Worm (Caenorhabditis elegans) whole organism, L3 larva: ENCODE results near the gene grl-12.

Experiments used
- R02D3.7 ChIP-seq: fragments of 150-350 bp; optimal IDR thresholded peaks from 2 replicates; lab custom pipeline; 2014; ENCODE audit warnings: missing biosample characterization, missing genetic modification characterization
- aly-2 ChIP-seq: fragments of 150-350 bp; optimal IDR thresholded peaks from 2 replicates; lab custom pipeline; 2014; ENCODE audit warnings: missing biosample characterization, missing genetic modification characterization
- ama-1 ChIP-seq: fragments of 150-350 bp; optimal IDR thresholded peaks from 2 replicates; lab custom pipeline; 2018
- ceh-28 ChIP-seq: fragments of 150-350 bp; optimal IDR thresholded peaks from 2 replicates; lab custom pipeline; 2014; ENCODE audit warnings: missing biosample characterization, missing genetic modification reagents, missing genetic modification characterization
- ceh-82 ChIP-seq: fragments of 150-350 bp; optimal IDR thresholded peaks from 2 replicates; lab custom pipeline; 2014; ENCODE audit warnings: missing biosample characterization, missing genetic modification characterization
- ceh-9 ChIP-seq: sonication (generic microtip); optimal IDR thresholded peaks from 2 replicates; lab custom pipeline; 2018; ENCODE audit warnings: missing biosample characterization, missing genetic modification characterization
- daf-12 ChIP-seq: fragments of 150-350 bp; optimal IDR thresholded peaks from 2 replicates; lab custom pipeline; 2014; ENCODE audit warnings: missing biosample characterization, missing genetic modification reagents, missing genetic modification characterization
- egl-27 ChIP-seq: sonication (generic microtip); optimal IDR thresholded peaks from 4 replicates; lab custom pipeline; 2017; ENCODE audit warnings: missing biosample characterization, missing genetic modification reagents, missing genetic modification characterization
- elt-2 ChIP-seq: sonication (generic microtip); optimal IDR thresholded peaks from 2 replicates; lab custom pipeline; 2016; ENCODE audit warnings: missing genetic modification reagents, mild to moderate bottlenecking, missing genetic modification characterization, missing compliant biosample characterization
- elt-3 ChIP-seq, 3 experiments: fragments of 150-350 bp in 1 of 3; sonication (generic microtip) in 2 of 3; optimal IDR thresholded peaks; 2 replicates in 2 of 3; 4 replicates in 1 of 3; lab custom pipeline; 2014 to 2017; ENCODE audit warnings: missing biosample characterization in 3 of 3, missing genetic modification characterization in 3 of 3
- eor-1 ChIP-seq, 2 experiments: fragments of 150-350 bp; optimal IDR thresholded peaks; 2 replicates each; lab custom pipeline; 2014 to 2018; ENCODE audit warnings: missing biosample characterization in 2 of 2, missing genetic modification characterization in 2 of 2
- fkh-10 ChIP-seq: sonication (generic microtip); optimal IDR thresholded peaks from 2 replicates; lab custom pipeline; 2017; ENCODE audit warnings: missing biosample characterization, missing genetic modification reagents, missing genetic modification characterization
- fkh-2 ChIP-seq: fragments of 150-350 bp; optimal IDR thresholded peaks from 2 replicates; lab custom pipeline; 2014; ENCODE audit warnings: missing biosample characterization, missing genetic modification reagents, missing genetic modification characterization
- fos-1 ChIP-seq: fragments of 150-350 bp; optimal IDR thresholded peaks from 2 replicates; lab custom pipeline; 2014; ENCODE audit warnings: missing biosample characterization, missing genetic modification characterization
- jun-1 ChIP-seq: fragments of 150-350 bp; optimal IDR thresholded peaks from 2 replicates; lab custom pipeline; 2014; ENCODE audit warnings: missing biosample characterization, missing genetic modification reagents, missing genetic modification characterization
- lin-15B ChIP-seq: fragments of 150-350 bp; optimal IDR thresholded peaks from 2 replicates; lab custom pipeline; 2014; ENCODE audit warnings: missing biosample characterization, missing genetic modification characterization
- lin-39 ChIP-seq: fragments of 150-350 bp; optimal IDR thresholded peaks from 2 replicates; lab custom pipeline; 2018; ENCODE audit warnings: missing biosample characterization, missing genetic modification reagents, missing genetic modification characterization
- lsy-12 ChIP-seq: sonication (generic microtip); optimal IDR thresholded peaks from 2 replicates; lab custom pipeline; 2016; ENCODE audit warnings: mild to moderate bottlenecking, missing genetic modification characterization, missing compliant biosample characterization
- mdl-1 ChIP-seq: fragments of 150-350 bp; optimal IDR thresholded peaks from 2 replicates; lab custom pipeline; 2014; ENCODE audit warnings: missing biosample characterization, missing genetic modification characterization
- nfya-1 ChIP-seq: sonication (generic microtip); optimal IDR thresholded peaks from 2 replicates; lab custom pipeline; 2017; ENCODE audit warnings: missing genetic modification characterization, mild to moderate bottlenecking, missing compliant biosample characterization, antibody characterized with exemption, moderate library complexity; ENCODE audit not compliant: insufficient read depth
- nhr-11 ChIP-seq: fragments of 150-350 bp; optimal IDR thresholded peaks from 2 replicates; lab custom pipeline; 2014; ENCODE audit warnings: missing biosample characterization, missing genetic modification characterization
- nhr-12 ChIP-seq: fragments of 150-350 bp; optimal IDR thresholded peaks from 2 replicates; lab custom pipeline; 2014; ENCODE audit warnings: missing biosample characterization, missing genetic modification characterization
- nhr-237 ChIP-seq: fragments of 150-350 bp; optimal IDR thresholded peaks from 2 replicates; lab custom pipeline; 2014; ENCODE audit warnings: missing biosample characterization, missing genetic modification characterization
- nhr-25 ChIP-seq: sonication (generic microtip); optimal IDR thresholded peaks from 2 replicates; lab custom pipeline; 2017; ENCODE audit warnings: missing biosample characterization, missing genetic modification characterization
- nhr-28 ChIP-seq: fragments of 150-350 bp; optimal IDR thresholded peaks from 2 replicates; lab custom pipeline; 2014; ENCODE audit warnings: missing biosample characterization, missing genetic modification characterization
- nhr-43 ChIP-seq: sonication (generic microtip); optimal IDR thresholded peaks from 2 replicates; lab custom pipeline; 2016; ENCODE audit warnings: mild to moderate bottlenecking, missing genetic modification characterization, missing compliant biosample characterization; ENCODE audit not compliant: poor library complexity, severe bottlenecking
- nhr-67 ChIP-seq: fragments of 150-350 bp; optimal IDR thresholded peaks from 2 replicates; lab custom pipeline; 2014; ENCODE audit warnings: missing biosample characterization, missing genetic modification characterization
- nhr-76 ChIP-seq: fragments of 150-350 bp; sonication (generic microtip); optimal IDR thresholded peaks from 5 replicates; lab custom pipeline; 2014; ENCODE audit warnings: missing biosample characterization, missing genetic modification characterization
- nhr-77 ChIP-seq: fragments of 150-350 bp; optimal IDR thresholded peaks from 2 replicates; lab custom pipeline; 2014; ENCODE audit warnings: missing biosample characterization, missing genetic modification characterization
- pha-4 ChIP-seq: fragments of 150-350 bp; optimal IDR thresholded peaks from 2 replicates; lab custom pipeline; 2014; ENCODE audit warnings: missing biosample characterization, missing genetic modification reagents, missing genetic modification characterization
- pqm-1 ChIP-seq: fragments of 150-350 bp; optimal IDR thresholded peaks from 2 replicates; lab custom pipeline; 2017; ENCODE audit warnings: missing biosample characterization, missing genetic modification characterization, inconsistent platforms
- sea-2 ChIP-seq: fragments of 150-350 bp; sonication (generic microtip); optimal IDR thresholded peaks from 4 replicates; lab custom pipeline; 2014; ENCODE audit warnings: missing biosample characterization, missing genetic modification reagents, missing genetic modification characterization
- skn-1 ChIP-seq: fragments of 150-350 bp; optimal IDR thresholded peaks from 2 replicates; lab custom pipeline; 2014; ENCODE audit warnings: missing biosample characterization, missing genetic modification characterization
- unc-62 ChIP-seq: fragments of 150-350 bp; sonication (generic microtip); optimal IDR thresholded peaks from 4 replicates; lab custom pipeline; 2014; ENCODE audit warnings: missing biosample characterization, missing genetic modification reagents, missing genetic modification characterization
- ztf-4 ChIP-seq: fragments of 150-350 bp; optimal IDR thresholded peaks from 2 replicates; lab custom pipeline; 2014; ENCODE audit warnings: missing biosample characterization, missing genetic modification characterization

Gene grl-12

DNA sequence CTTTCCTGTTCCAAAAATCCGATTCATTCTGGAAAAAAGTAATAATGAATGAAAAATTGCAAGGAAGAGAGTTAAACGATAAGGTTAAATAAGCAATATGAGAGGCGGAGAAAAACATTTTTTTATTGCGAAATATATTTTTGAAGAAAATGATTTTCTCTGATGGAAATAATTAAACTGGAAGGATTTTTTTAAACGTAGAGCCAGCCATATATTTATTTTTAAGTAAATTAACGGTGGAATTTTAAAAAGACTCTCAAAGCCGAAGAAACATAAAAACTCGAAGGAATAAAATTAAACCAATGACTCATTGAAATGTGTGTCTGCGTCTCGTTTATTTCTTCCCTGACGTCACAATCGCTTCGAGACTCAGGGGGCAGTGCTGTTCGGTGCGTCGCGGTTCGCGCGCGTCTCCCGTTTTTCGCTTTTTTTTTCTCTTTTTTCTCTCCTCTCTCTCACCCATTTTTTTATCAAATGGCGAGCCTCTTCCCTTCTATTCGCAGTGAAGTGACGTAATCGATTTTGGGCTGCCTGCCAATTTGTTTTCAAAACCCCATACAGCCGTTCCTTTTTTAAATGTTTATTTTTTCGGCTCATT lies 30.6 kb downstream of the grl-12 start, which contains the start of gene vps-60 (continued):
- TF ChIP-seq elt-3 (tag; optimal IDR thresholded peaks at IDR 0.05; lab: Kevin White, UChicago), result peak in 1 of 3 experiments; percentile 80
- TF ChIP-seq nhr-43 (tag; lab: Kevin White, UChicago), result peak; percentile 72
- peak; percentile 94 for TF ChIP-seq lin-15B (tag; lab: Kevin White, UChicago)
- no peak for TF ChIP-seq nhr-76 (tag; lab: Kevin White, UChicago)
- peak; percentile 72 for TF ChIP-seq nhr-11 (tag; lab: Kevin White, UChicago)
- no peak for TF ChIP-seq sea-2 (GFP tag; lab: Kevin White, UChicago)
- TF ChIP-seq lin-39 (tag; lab: Kevin White, UChicago), result peak; percentile 93
- peak; percentile 95 for TF ChIP-seq nfya-1 (tag; lab: Kevin White, UChicago)
- TF ChIP-seq ceh-28 (tag; lab: Kevin White, UChicago), result peak; percentile 87
- TF ChIP-seq ceh-9 (tag; lab: Kevin White, UChicago), result no peak
- TF ChIP-seq daf-12 (tag; lab: Kevin White, UChicago), result no peak
- TF ChIP-seq pha-4, result peak; percentile 98

DNA sequence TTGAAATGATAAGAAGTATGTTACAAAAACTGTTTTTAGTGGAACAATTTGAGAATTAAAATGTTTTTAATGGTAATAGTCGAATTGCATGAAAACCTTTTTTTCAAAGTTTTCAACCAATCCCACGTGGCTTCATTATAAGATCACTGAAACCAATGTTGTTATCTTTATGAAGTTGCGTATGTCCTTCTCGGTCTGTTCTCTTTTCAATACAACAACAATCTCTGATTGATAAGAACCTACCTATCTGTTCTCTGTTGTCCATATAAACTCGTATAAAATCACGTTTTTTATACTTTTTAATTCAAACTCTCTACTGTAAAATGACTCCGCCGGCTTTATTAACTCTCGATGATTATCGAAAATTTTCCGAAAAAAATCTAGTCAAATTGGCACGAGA lies 33.5 kb downstream of the grl-12 start, which contains the start of gene F41E6.5:
Gene F41E6.5 (plus strand): TSS at position 209 of the 400 bp plus-strand sequence.
- TF ChIP-seq mdl-1 (no peak), nhr-43 (tag; lab: Kevin White, UChicago) (no peak), egl-27 (no peak), ama-1 (no peak), ztf-4 (no peak), lsy-12 (tag; lab: Kevin White, UChicago) (no peak), pqm-1 (tag; lab: Kevin White, UChicago) (peak; percentile 82), elt-3 (tag; optimal IDR thresholded peaks at IDR 0.05; lab: Kevin White, UChicago) (no peak), pha-4 (peak; percentile 53), unc-62 (no peak), nhr-12 (tag; lab: Kevin White, UChicago) (no peak), ceh-82 (no peak), fkh-10 (GFP tag; lab: Kevin White, UChicago) (no peak), elt-2 (tag; lab: Kevin White, UChicago) (peak; percentile 77), nhr-76 (tag; lab: Kevin White, UChicago) (no peak), aly-2 (tag; lab: Kevin White, UChicago) (no peak), R02D3.7 (tag; lab: Kevin White, UChicago) (no peak), skn-1 (no peak), jun-1 (tag; lab: Kevin White, UChicago) (peak; percentile 4), nhr-77 (no peak), eor-1 (tag; optimal IDR thresholded peaks at IDR 0.05; lab: Kevin White, UChicago) (no peak)
- TF ChIP-seq, all 47 proteins: peak for 4

DNA sequence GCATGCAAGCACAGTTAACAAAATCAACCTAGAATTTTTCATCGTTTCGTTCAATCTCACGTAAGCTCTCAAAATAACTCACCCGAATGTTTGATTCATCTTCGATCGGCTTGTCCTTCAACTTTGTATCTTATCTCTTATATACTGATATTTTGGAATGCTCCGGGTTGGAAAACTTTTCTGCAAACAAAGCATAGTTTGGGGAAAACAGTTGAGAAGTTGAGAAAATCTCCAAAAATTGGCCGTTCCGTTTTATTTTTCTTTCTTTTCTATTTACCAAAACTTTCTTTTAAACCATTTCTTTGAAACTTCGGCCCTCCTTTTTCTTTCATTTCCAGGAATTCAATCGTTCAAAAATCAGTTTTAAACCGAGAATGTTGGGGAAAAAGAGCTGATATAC lies 34.2 kb downstream of the grl-12 start, which contains the start of gene F41E6.15:
Gene F41E6.15 (minus strand): TSS at position 101 of the 400 bp plus-strand sequence.
- TF ChIP-seq fkh-2 (tag; lab: Kevin White, UChicago), result no peak
- TF ChIP-seq fos-1 (tag; lab: Kevin White, UChicago), result no peak
- TF ChIP-seq sea-2 (GFP tag; lab: Kevin White, UChicago), result no peak
- no peak for TF ChIP-seq pqm-1 (tag; lab: Kevin White, UChicago)

DNA sequence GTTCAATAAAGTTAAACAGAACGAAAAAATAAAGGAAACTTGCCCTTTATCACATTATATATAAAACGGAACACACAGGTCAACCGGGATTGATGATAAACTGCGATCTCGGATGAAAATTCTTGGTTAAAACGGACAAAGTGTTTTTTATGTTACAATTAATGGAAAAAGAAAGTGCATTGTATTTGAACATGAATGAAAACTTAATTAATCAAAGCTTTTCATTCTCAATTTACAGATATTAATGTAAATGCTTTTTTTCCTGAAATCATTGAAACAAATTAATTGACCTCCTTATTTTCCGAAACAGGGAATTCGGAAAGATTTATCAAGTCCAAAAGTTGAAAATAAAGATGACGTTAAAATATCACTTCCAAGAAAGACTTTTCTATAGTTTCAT lies 35.4 kb downstream of the grl-12 start, which contains the start of gene F41E6.8:
Gene F41E6.8 (minus strand): TSS at position 101 of the 400 bp plus-strand sequence.
- TF ChIP-seq nhr-237 (tag; lab: Kevin White, UChicago) (no peak), sea-2 (GFP tag; lab: Kevin White, UChicago) (no peak), nhr-67 (tag; lab: Kevin White, UChicago) (no peak), nhr-28 (tag; lab: Kevin White, UChicago) (no peak), fkh-10 (GFP tag; lab: Kevin White, UChicago) (no peak), fos-1 (tag; lab: Kevin White, UChicago) (no peak), fkh-2 (tag; lab: Kevin White, UChicago) (no peak), pqm-1 (tag; lab: Kevin White, UChicago) (no peak), lsy-12 (tag; lab: Kevin White, UChicago) (no peak), R02D3.7 (tag; lab: Kevin White, UChicago) (no peak), elt-2 (tag; lab: Kevin White, UChicago) (no peak), nhr-25 (tag; lab: Kevin White, UChicago) (no peak), aly-2 (tag; lab: Kevin White, UChicago) (no peak), mdl-1 (no peak), nhr-12 (tag; lab: Kevin White, UChicago) (no peak), nhr-77 (no peak)
- TF ChIP-seq, all 47 proteins: peak for 0
